Fruit fly (Drosophila melanogaster) whole organism, prepupa: ENCODE results near the gene CG3635.

Experiments used
- Blimp-1 ChIP-seq: fragments of 200-800 bp; sonication (Bioruptor generic); optimal IDR thresholded peaks from 3 replicates; lab custom pipeline; 2017; ENCODE audit warnings: missing biosample characterization, missing genetic modification characterization, mild to moderate bottlenecking, moderate library complexity, missing genetic modification reagents
- CG10631 ChIP-seq: fragments of 200-800 bp; sonication (Bioruptor generic); optimal IDR thresholded peaks from 2 replicates; lab custom pipeline; 2016; ENCODE audit warnings: missing biosample characterization, missing genetic modification characterization
- CG10669 ChIP-seq: fragments of 200-800 bp; sonication (Bioruptor generic); optimal IDR thresholded peaks from 3 replicates; lab custom pipeline; 2018; ENCODE audit warnings: missing biosample characterization, mild to moderate bottlenecking, missing genetic modification characterization, moderate library complexity
- CG11762 ChIP-seq: fragments of 200-800 bp; sonication (Bioruptor generic); optimal IDR thresholded peaks from 3 replicates; lab custom pipeline; 2016; ENCODE audit warnings: missing biosample characterization, missing genetic modification characterization; ENCODE audit not compliant: insufficient read depth
- CG11902 ChIP-seq: fragments of 200-800 bp; sonication (Bioruptor generic); optimal IDR thresholded peaks from 3 replicates; lab custom pipeline; 2016; ENCODE audit warnings: missing biosample characterization, missing genetic modification characterization
- CG15336 ChIP-seq: fragments of 200-800 bp; sonication (Bioruptor generic); IDR thresholded peaks from 2 replicates; pipeline ENCODE4 v1.3.6; 2022; ENCODE audit warnings: missing biosample characterization, missing genetic modification characterization
- CG16779 ChIP-seq: fragments of 200-800 bp; sonication (Bioruptor generic); optimal IDR thresholded peaks from 3 replicates; lab custom pipeline; 2017; ENCODE audit warnings: missing biosample characterization, mild to moderate bottlenecking, missing genetic modification characterization
- CG3032 ChIP-seq: fragments of 200-800 bp; optimal IDR thresholded peaks from 2 replicates; lab custom pipeline; 2019; ENCODE audit warnings: missing biosample characterization, mild to moderate bottlenecking, missing genetic modification characterization, moderate library complexity
- CG31627 ChIP-seq: fragments of 200-800 bp; sonication (Bioruptor generic); optimal IDR thresholded peaks from 3 replicates; lab custom pipeline; 2016; ENCODE audit warnings: missing biosample characterization, missing genetic modification characterization
- CG32006 ChIP-seq: fragments of 200-800 bp; sonication (Bioruptor generic); optimal IDR thresholded peaks from 3 replicates; lab custom pipeline; 2017; ENCODE audit warnings: missing biosample characterization, mild to moderate bottlenecking, missing genetic modification characterization
- CG3919 ChIP-seq: fragments of 200-800 bp; sonication (Bioruptor generic); optimal IDR thresholded peaks from 3 replicates; lab custom pipeline; 2016; ENCODE audit warnings: missing biosample characterization, missing genetic modification characterization
- CG6163 ChIP-seq: fragments of 200-800 bp; sonication (Bioruptor generic); IDR thresholded peaks from 3 replicates; pipeline ENCODE4 v1.3.6; 2022; ENCODE audit warnings: missing biosample characterization, missing genetic modification characterization
- CG6276 ChIP-seq: fragments of 200-800 bp; sonication (Bioruptor generic); optimal IDR thresholded peaks from 2 replicates; lab custom pipeline; 2017; ENCODE audit warnings: missing biosample characterization, mild to moderate bottlenecking, missing genetic modification characterization
- CG6792 ChIP-seq: fragments of 200-800 bp; sonication (Bioruptor generic); optimal IDR thresholded peaks from 3 replicates; lab custom pipeline; 2016; ENCODE audit warnings: missing biosample characterization, missing genetic modification characterization
- CG6854 ChIP-seq: fragments of 200-800 bp; sonication (Bioruptor generic); optimal IDR thresholded peaks from 2 replicates; lab custom pipeline; 2017; ENCODE audit warnings: missing biosample characterization, mild to moderate bottlenecking, missing genetic modification characterization
- CG8119 ChIP-seq: fragments of 200-800 bp; sonication (Bioruptor generic); IDR thresholded peaks from 3 replicates; pipeline ENCODE4 v1.3.6; 2022; ENCODE audit warnings: missing biosample characterization, missing genetic modification characterization
- CG8319 ChIP-seq: fragments of 200-800 bp; sonication (Bioruptor generic); optimal IDR thresholded peaks from 3 replicates; lab custom pipeline; 2016; ENCODE audit warnings: missing biosample characterization, missing genetic modification characterization
- CG8632 ChIP-seq: fragments of 200-800 bp; sonication (Bioruptor generic); optimal IDR thresholded peaks from 3 replicates; lab custom pipeline; 2016; ENCODE audit warnings: missing biosample characterization, missing genetic modification characterization
- CG9139 ChIP-seq: fragments of 200-800 bp; sonication (Bioruptor generic); optimal IDR thresholded peaks from 3 replicates; lab custom pipeline; 2017; ENCODE audit warnings: missing biosample characterization, mild to moderate bottlenecking, missing genetic modification characterization
- Eip78C ChIP-seq: fragments of 200-800 bp; sonication (Bioruptor generic); peaks from one replicate; lab custom pipeline; 2016; ENCODE audit warnings: missing biosample characterization, missing genetic modification characterization
- Eip93F ChIP-seq: fragments of 200-800 bp; sonication (Bioruptor generic); optimal IDR thresholded peaks from 2 replicates; lab custom pipeline; 2016; ENCODE audit warnings: missing biosample characterization, mild to moderate bottlenecking, missing genetic modification characterization
- Ets96B ChIP-seq: fragments of 200-800 bp; optimal IDR thresholded peaks from 2 replicates; lab custom pipeline; 2019; ENCODE audit warnings: missing biosample characterization, mild to moderate bottlenecking, missing genetic modification characterization, moderate library complexity
- Gug ChIP-seq: fragments of 200-800 bp; sonication (Bioruptor generic); IDR thresholded peaks from 2 replicates; pipeline ENCODE4 v1.3.6; 2022; ENCODE audit warnings: missing biosample characterization, missing genetic modification characterization
- Hr38 ChIP-seq: sonication (Bioruptor generic); optimal IDR thresholded peaks from 2 replicates; lab custom pipeline; 2016; ENCODE audit warnings: missing biosample characterization, missing genetic modification characterization
- Hr39 ChIP-seq: fragments of 200-800 bp; sonication (Bioruptor generic); optimal IDR thresholded peaks from 2 replicates; lab custom pipeline; 2016; ENCODE audit warnings: missing biosample characterization, missing genetic modification characterization
- Lpt ChIP-seq: fragments of 200-800 bp; sonication (Bioruptor generic); optimal IDR thresholded peaks from 3 replicates; lab custom pipeline; 2016; ENCODE audit warnings: missing biosample characterization, missing genetic modification characterization
- Met ChIP-seq: fragments of 200-800 bp; sonication (Bioruptor generic); optimal IDR thresholded peaks from 3 replicates; lab custom pipeline; 2016; ENCODE audit warnings: missing biosample characterization, missing genetic modification characterization
- OdsH ChIP-seq: fragments of 200-800 bp; sonication (Bioruptor generic); optimal IDR thresholded peaks from 3 replicates; lab custom pipeline; 2016; ENCODE audit warnings: missing biosample characterization, missing genetic modification characterization
- Sox102F ChIP-seq: fragments of 200-800 bp; sonication (Bioruptor generic); optimal IDR thresholded peaks from 2 replicates; lab custom pipeline; 2016; ENCODE audit warnings: missing biosample characterization, mild to moderate bottlenecking, missing genetic modification characterization
- Sox14 ChIP-seq: fragments of 200-800 bp; sonication (Bioruptor generic); optimal IDR thresholded peaks from 3 replicates; lab custom pipeline; 2016; ENCODE audit warnings: missing biosample characterization, missing genetic modification characterization
- achi ChIP-seq: fragments of 200-800 bp; sonication (Bioruptor generic); optimal IDR thresholded peaks from 3 replicates; lab custom pipeline; 2016; ENCODE audit warnings: missing biosample characterization, missing genetic modification characterization
- acj6 ChIP-seq: fragments of 200-800 bp; sonication (Bioruptor generic); optimal IDR thresholded peaks from 3 replicates; lab custom pipeline; 2016; ENCODE audit warnings: missing biosample characterization, missing genetic modification characterization
- cyc ChIP-seq: fragments of 200-800 bp; sonication (Bioruptor generic); optimal IDR thresholded peaks from 3 replicates; lab custom pipeline; 2016; ENCODE audit warnings: missing biosample characterization, missing genetic modification characterization
- dsx ChIP-seq: fragments of 200-800 bp; optimal IDR thresholded peaks from 3 replicates; lab custom pipeline; 2019; ENCODE audit warnings: missing biosample characterization, mild to moderate bottlenecking, missing genetic modification characterization, moderate library complexity; ENCODE audit not compliant: poor library complexity, severe bottlenecking
- eg ChIP-seq: fragments of 200-800 bp; sonication (Bioruptor generic); IDR thresholded peaks from 3 replicates; pipeline ENCODE4 v1.3.6; 2022; ENCODE audit warnings: missing biosample characterization, missing genetic modification characterization
- esn ChIP-seq: fragments of 200-800 bp; sonication (Bioruptor generic); optimal IDR thresholded peaks from 2 replicates; lab custom pipeline; 2016; ENCODE audit warnings: missing biosample characterization, mild to moderate bottlenecking, missing genetic modification characterization, moderate library complexity
- fd85E ChIP-seq: fragments of 200-800 bp; sonication (Bioruptor generic); optimal IDR thresholded peaks from 3 replicates; lab custom pipeline; 2016; ENCODE audit warnings: missing biosample characterization, missing genetic modification characterization
- fkh ChIP-seq: fragments of 200-800 bp; sonication (Bioruptor generic); optimal IDR thresholded peaks from 3 replicates; lab custom pipeline; 2017; ENCODE audit warnings: missing biosample characterization, mild to moderate bottlenecking, missing genetic modification characterization, moderate library complexity
- lz ChIP-seq: fragments of 200-800 bp; sonication (Bioruptor generic); optimal IDR thresholded peaks from 3 replicates; lab custom pipeline; 2016; ENCODE audit warnings: missing biosample characterization, missing genetic modification characterization
- net ChIP-seq: fragments of 200-800 bp; sonication (Bioruptor generic); optimal IDR thresholded peaks from 3 replicates; lab custom pipeline; 2016; ENCODE audit warnings: missing biosample characterization, missing genetic modification characterization
- pdm3 ChIP-seq: fragments of 200-800 bp; sonication (Bioruptor generic); optimal IDR thresholded peaks from 3 replicates; lab custom pipeline; 2016; ENCODE audit warnings: missing biosample characterization, missing genetic modification characterization
- spab ChIP-seq: fragments of 200-800 bp; sonication (Bioruptor generic); optimal IDR thresholded peaks from 2 replicates; lab custom pipeline; 2017; ENCODE audit warnings: missing biosample characterization, mild to moderate bottlenecking, missing genetic modification characterization, missing genetic modification reagents
- ss ChIP-seq, 2 experiments: fragments of 200-800 bp; sonication (Bioruptor generic); optimal IDR thresholded peaks; 2 replicates in 1 of 2; 3 replicates in 1 of 2; lab custom pipeline; 2017 to 2018; ENCODE audit warnings: mild to moderate bottlenecking in 2 of 2, missing biosample characterization in 2 of 2, missing genetic modification characterization in 2 of 2, moderate library complexity in 1 of 2
- svp ChIP-seq: fragments of 200-800 bp; sonication (Bioruptor generic); peaks from one replicate; lab custom pipeline; 2016; ENCODE audit warnings: missing biosample characterization, missing genetic modification characterization
- topi ChIP-seq: fragments of 200-800 bp; sonication (Bioruptor generic); optimal IDR thresholded peaks from 3 replicates; lab custom pipeline; 2016; ENCODE audit warnings: missing biosample characterization, missing genetic modification characterization
- vri ChIP-seq: fragments of 200-800 bp; sonication (Bioruptor generic); optimal IDR thresholded peaks from 3 replicates; lab custom pipeline; 2016; ENCODE audit warnings: missing biosample characterization, mild to moderate bottlenecking, missing genetic modification characterization

Gene CG3635

DNA sequence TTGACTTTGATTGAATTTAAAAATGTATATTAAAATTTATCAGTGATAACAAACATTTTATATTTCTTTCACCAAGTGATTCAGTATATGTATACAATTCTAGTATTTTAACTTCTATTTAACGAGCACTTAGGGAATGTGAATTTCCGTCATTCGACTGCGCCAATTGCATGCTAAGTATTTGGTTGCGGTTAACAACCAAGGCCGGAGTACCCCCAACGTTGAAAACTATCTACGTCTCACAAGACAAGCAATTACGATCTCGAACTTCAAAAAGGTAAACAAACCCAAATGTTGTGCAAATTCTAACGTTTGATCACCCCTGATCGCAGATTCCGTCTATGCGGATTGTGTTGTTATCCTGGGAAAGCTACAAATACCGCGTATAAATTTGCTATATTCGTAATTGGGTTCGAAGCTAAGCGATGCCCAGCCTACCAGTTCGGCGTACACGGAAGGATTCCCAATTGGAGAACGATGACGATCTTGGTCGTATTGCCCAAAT is 44.0 kb upstream of the CG3635 start, which contains the start of gene CG42748:
Gene CG42748, plus strand, starts transcription at position 51 of the 505 bp plus-strand sequence.
- TF ChIP-seq ss (GFP tag; optimal IDR thresholded peaks at IDR 0.05; lab: Kevin White, UChicago) = peak in 1 of 2 experiments; percentile 11
- TF ChIP-seq fd85E (GFP tag; lab: Kevin White, UChicago) = no peak
- no peak for TF ChIP-seq CG10669 (GFP tag; lab: Kevin White, UChicago)
- TF ChIP-seq pdm3 (GFP tag; lab: Kevin White, UChicago) = peak; percentile 8
- no peak for TF ChIP-seq Gug
- TF ChIP-seq Sox102F (GFP tag; lab: Kevin White, UChicago) = no peak
- TF ChIP-seq Hr39 (GFP tag; lab: Kevin White, UChicago) = peak; percentile 22
- TF ChIP-seq spab = no peak
- no peak for TF ChIP-seq acj6 (GFP tag; lab: Kevin White, UChicago)
- TF ChIP-seq Sox14 (GFP tag; lab: Kevin White, UChicago) = no peak
- no peak for TF ChIP-seq CG10631 (GFP tag; lab: Kevin White, UChicago)
- TF ChIP-seq eg (GFP tag; lab: Robert Waterston, UW) = no peak
- TF ChIP-seq topi (GFP tag; lab: Kevin White, UChicago) = no peak
- no peak for TF ChIP-seq dsx (GFP tag; lab: Kevin White, UChicago)
- peak; percentile 14 for TF ChIP-seq esn (GFP tag; lab: Kevin White, UChicago)
- TF ChIP-seq CG32006 (GFP tag; lab: Kevin White, UChicago) = no peak
- TF ChIP-seq fkh (GFP tag; lab: Kevin White, UChicago) = peak; percentile 42
- TF ChIP-seq CG8632 = no peak
- no peak for TF ChIP-seq CG3919
- TF ChIP-seq CG3032 (tag; lab: Kevin White, UChicago) = peak; percentile 13
- TF ChIP-seq CG16779 (tag; lab: Kevin White, UChicago) = no peak
- TF ChIP-seq Eip78C = no peak
- no peak for TF ChIP-seq OdsH (GFP tag; lab: Kevin White, UChicago)
- peak; percentile 17 for TF ChIP-seq lz (GFP tag; lab: Kevin White, UChicago)
- no peak for TF ChIP-seq net (GFP tag; lab: Kevin White, UChicago)

DNA sequence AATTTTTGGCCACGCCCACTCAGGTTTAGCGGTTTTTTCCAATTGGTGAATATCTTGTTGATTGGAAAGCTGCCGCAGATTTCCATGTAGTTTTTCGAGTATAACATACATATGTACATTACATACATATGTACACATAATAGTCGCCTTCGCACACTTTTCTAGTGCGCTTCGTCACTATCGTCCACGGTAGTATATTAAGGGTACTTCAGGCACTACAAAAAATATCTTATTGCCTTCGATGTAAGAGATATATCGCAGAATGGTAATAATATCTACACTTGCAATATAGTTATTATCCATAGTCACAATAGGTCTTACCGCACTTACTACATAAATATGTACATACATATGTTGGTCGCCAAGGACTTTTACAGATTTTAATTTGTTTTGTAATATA is 42.2 kb upstream of the CG3635 start:
- TF ChIP-seq CG32006 (GFP tag; lab: Kevin White, UChicago) = peak; percentile 36
- no peak for TF ChIP-seq CG9139 (GFP tag; lab: Kevin White, UChicago)
- TF ChIP-seq Eip78C = peak; percentile 58

DNA sequence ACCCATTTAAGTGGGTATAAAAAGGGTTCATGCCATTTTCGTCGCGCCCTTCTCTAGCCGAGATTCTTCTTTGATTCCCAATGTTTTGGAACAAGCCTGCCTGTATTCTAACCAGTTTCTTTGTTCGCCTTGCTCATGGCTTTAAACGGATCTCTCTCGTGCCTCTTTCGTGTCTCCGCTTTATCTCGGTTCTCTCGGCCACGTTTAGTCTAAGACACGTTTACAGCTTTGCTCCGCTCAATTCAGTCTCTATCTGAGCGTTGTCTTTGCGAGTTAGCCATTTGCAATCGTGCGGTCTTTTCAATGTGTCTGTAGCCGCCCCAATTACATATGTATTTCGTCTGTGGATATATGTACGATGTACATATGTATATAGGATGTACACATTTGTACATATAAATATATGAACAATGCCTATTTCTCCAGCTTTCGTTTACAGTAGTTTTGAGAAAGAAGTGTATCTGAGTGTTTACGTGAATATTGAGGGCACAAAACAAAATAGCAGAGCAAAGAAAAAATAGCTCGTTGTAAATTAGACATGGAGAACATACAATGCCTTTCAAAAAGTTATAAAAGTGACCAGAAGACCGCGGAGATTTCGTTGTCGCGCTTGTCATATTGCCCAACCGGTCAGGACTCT is 41.0 kb upstream of the CG3635 start:
- no peak for TF ChIP-seq CG6163
- TF ChIP-seq Eip78C = peak; percentile 76
- no peak for TF ChIP-seq Gug
- no peak for TF ChIP-seq CG31627 (GFP tag; lab: Kevin White, UChicago)
- no peak for TF ChIP-seq acj6 (GFP tag; lab: Kevin White, UChicago)
- TF ChIP-seq CG6854 (GFP tag; lab: Kevin White, UChicago) = peak; percentile 3
- no peak for TF ChIP-seq cyc
- no peak for TF ChIP-seq Blimp-1 (GFP tag; lab: Kevin White, UChicago)
- TF ChIP-seq Hr38 = no peak
- TF ChIP-seq CG8319 (GFP tag; lab: Kevin White, UChicago) = no peak
- TF ChIP-seq fd85E (GFP tag; lab: Kevin White, UChicago) = no peak
- TF ChIP-seq CG3032 (tag; lab: Kevin White, UChicago) = no peak
- TF ChIP-seq CG6792 (GFP tag; lab: Kevin White, UChicago) = no peak
- peak; percentile 52; the same call in 1 of the 3 replicates for TF ChIP-seq CG8119 (GFP tag; lab: Robert Waterston, UW)
- TF ChIP-seq achi (GFP tag; lab: Kevin White, UChicago) = no peak
- no peak for TF ChIP-seq svp (GFP tag; lab: Kevin White, UChicago)
- peak; percentile 20 for TF ChIP-seq CG6276
- no peak for TF ChIP-seq Eip93F
- peak; percentile 24 for TF ChIP-seq vri (GFP tag; lab: Kevin White, UChicago)
- TF ChIP-seq fkh (GFP tag; lab: Kevin White, UChicago) = no peak
- TF ChIP-seq Ets96B (tag; lab: Kevin White, UChicago) = no peak
- no peak for TF ChIP-seq CG11902 (GFP tag; lab: Kevin White, UChicago)
- TF ChIP-seq ss (GFP tag; optimal IDR thresholded peaks at IDR 0.05; lab: Kevin White, UChicago) = peak in 1 of 2 experiments; percentile 55
- TF ChIP-seq dsx (GFP tag; lab: Kevin White, UChicago) = no peak
- no peak for TF ChIP-seq CG11762
- no peak for TF ChIP-seq Met (GFP tag; lab: Kevin White, UChicago)
- TF ChIP-seq CG15336 = peak; percentile 49; the same call in 1 of the 2 replicates
- TF ChIP-seq Lpt (GFP tag; lab: Kevin White, UChicago) = no peak
- TF ChIP-seq CG9139 (GFP tag; lab: Kevin White, UChicago) = peak; percentile 18
